Worm (Caenorhabditis elegans) whole organism, L4/young adult: ENCODE measurements around the gene K03B4.4.

ENCODE experiments used
- W03F9.2 ChIP-seq: fragments of 150-350 bp; optimal IDR thresholded peaks from 2 replicates; lab custom pipeline; 2014; ENCODE audit warnings: missing biosample characterization, missing genetic modification characterization
- dao-5 ChIP-seq: sonication (generic microtip); optimal IDR thresholded peaks from 2 replicates; lab custom pipeline; 2016; ENCODE audit warnings: missing genotype, missing genetic modification characterization, moderate library complexity, missing compliant biosample characterization
- him-1 ChIP-seq: sonication (generic microtip); optimal IDR thresholded peaks from 2 replicates; lab custom pipeline; 2016; ENCODE audit warnings: missing genotype, missing genetic modification reagents, missing genetic modification characterization, missing compliant biosample characterization

- TF ChIP-seq W03F9.2 (tag; lab: Kevin White, UChicago) (no peak), him-1 (tag; lab: Kevin White, UChicago) (no peak), dao-5 (tag; lab: Kevin White, UChicago) (no peak)
These were observed 9.3 kb upstream of the K03B4.4 start, which contains the start of gene K03B4.9 for ce11 chrV:4672487-4672886.
